Fruit fly (Drosophila melanogaster) whole organism, prepupa: ENCODE measurements around the gene CG14647.

Source experiments
- Blimp-1 ChIP-seq: fragments of 200-800 bp; sonication (Bioruptor generic); optimal IDR thresholded peaks from 3 replicates; lab custom pipeline; 2017; ENCODE audit warnings: missing biosample characterization, missing genetic modification characterization, mild to moderate bottlenecking, moderate library complexity, missing genetic modification reagents
- CG11294 ChIP-seq: fragments of 200-800 bp; sonication (Bioruptor generic); IDR thresholded peaks from 2 replicates; pipeline ENCODE4 v1.3.6; 2022; ENCODE audit warnings: missing biosample characterization, missing genetic modification characterization
- CG11762 ChIP-seq: fragments of 200-800 bp; sonication (Bioruptor generic); optimal IDR thresholded peaks from 3 replicates; lab custom pipeline; 2016; ENCODE audit warnings: missing biosample characterization, missing genetic modification characterization; ENCODE audit not compliant: insufficient read depth
- CG15336 ChIP-seq: fragments of 200-800 bp; sonication (Bioruptor generic); IDR thresholded peaks from 2 replicates; pipeline ENCODE4 v1.3.6; 2022; ENCODE audit warnings: missing biosample characterization, missing genetic modification characterization
- CG1621 ChIP-seq: fragments of 200-800 bp; sonication (Bioruptor generic); optimal IDR thresholded peaks from 3 replicates; lab custom pipeline; 2018; ENCODE audit warnings: missing biosample characterization, mild to moderate bottlenecking, missing genetic modification characterization
- CG16779 ChIP-seq: fragments of 200-800 bp; sonication (Bioruptor generic); optimal IDR thresholded peaks from 3 replicates; lab custom pipeline; 2017; ENCODE audit warnings: missing biosample characterization, mild to moderate bottlenecking, missing genetic modification characterization
- CG32006 ChIP-seq: fragments of 200-800 bp; sonication (Bioruptor generic); optimal IDR thresholded peaks from 3 replicates; lab custom pipeline; 2017; ENCODE audit warnings: missing biosample characterization, mild to moderate bottlenecking, missing genetic modification characterization
- CG34406 ChIP-seq: fragments of 200-800 bp; sonication (Bioruptor generic); optimal IDR thresholded peaks from 3 replicates; lab custom pipeline; 2016; ENCODE audit warnings: missing biosample characterization, missing genetic modification characterization
- CG3919 ChIP-seq: fragments of 200-800 bp; sonication (Bioruptor generic); optimal IDR thresholded peaks from 3 replicates; lab custom pipeline; 2016; ENCODE audit warnings: missing biosample characterization, missing genetic modification characterization
- CG6163 ChIP-seq: fragments of 200-800 bp; sonication (Bioruptor generic); IDR thresholded peaks from 3 replicates; pipeline ENCODE4 v1.3.6; 2022; ENCODE audit warnings: missing biosample characterization, missing genetic modification characterization
- CG6808 ChIP-seq: fragments of 200-800 bp; sonication (Bioruptor generic); optimal IDR thresholded peaks from 3 replicates; lab custom pipeline; 2017; ENCODE audit warnings: missing biosample characterization, missing genetic modification characterization, mild to moderate bottlenecking, moderate library complexity, missing genetic modification reagents
- CG6854 ChIP-seq: fragments of 200-800 bp; sonication (Bioruptor generic); optimal IDR thresholded peaks from 2 replicates; lab custom pipeline; 2017; ENCODE audit warnings: missing biosample characterization, mild to moderate bottlenecking, missing genetic modification characterization
- CG8119 ChIP-seq: fragments of 200-800 bp; sonication (Bioruptor generic); IDR thresholded peaks from 3 replicates; pipeline ENCODE4 v1.3.6; 2022; ENCODE audit warnings: missing biosample characterization, missing genetic modification characterization
- CG8319 ChIP-seq: fragments of 200-800 bp; sonication (Bioruptor generic); optimal IDR thresholded peaks from 3 replicates; lab custom pipeline; 2016; ENCODE audit warnings: missing biosample characterization, missing genetic modification characterization
- CG9139 ChIP-seq: fragments of 200-800 bp; sonication (Bioruptor generic); optimal IDR thresholded peaks from 3 replicates; lab custom pipeline; 2017; ENCODE audit warnings: missing biosample characterization, mild to moderate bottlenecking, missing genetic modification characterization
- Eip75B ChIP-seq: fragments of 200-800 bp; sonication (Bioruptor generic); optimal IDR thresholded peaks from 3 replicates; lab custom pipeline; 2016; ENCODE audit warnings: missing biosample characterization, missing genetic modification characterization
- Eip78C ChIP-seq: fragments of 200-800 bp; sonication (Bioruptor generic); peaks from one replicate; lab custom pipeline; 2016; ENCODE audit warnings: missing biosample characterization, missing genetic modification characterization
- Ets96B ChIP-seq: fragments of 200-800 bp; optimal IDR thresholded peaks from 2 replicates; lab custom pipeline; 2019; ENCODE audit warnings: missing biosample characterization, mild to moderate bottlenecking, missing genetic modification characterization, moderate library complexity
- Hr38 ChIP-seq: sonication (Bioruptor generic); optimal IDR thresholded peaks from 2 replicates; lab custom pipeline; 2016; ENCODE audit warnings: missing biosample characterization, missing genetic modification characterization
- Hr39 ChIP-seq: fragments of 200-800 bp; sonication (Bioruptor generic); optimal IDR thresholded peaks from 2 replicates; lab custom pipeline; 2016; ENCODE audit warnings: missing biosample characterization, missing genetic modification characterization
- Hr4 ChIP-seq: fragments of 200-800 bp; sonication (Bioruptor generic); optimal IDR thresholded peaks from 3 replicates; lab custom pipeline; 2016; ENCODE audit warnings: missing biosample characterization, missing genetic modification characterization
- Lpt ChIP-seq: fragments of 200-800 bp; sonication (Bioruptor generic); optimal IDR thresholded peaks from 3 replicates; lab custom pipeline; 2016; ENCODE audit warnings: missing biosample characterization, missing genetic modification characterization
- Met ChIP-seq: fragments of 200-800 bp; sonication (Bioruptor generic); optimal IDR thresholded peaks from 3 replicates; lab custom pipeline; 2016; ENCODE audit warnings: missing biosample characterization, missing genetic modification characterization
- OdsH ChIP-seq: fragments of 200-800 bp; sonication (Bioruptor generic); optimal IDR thresholded peaks from 3 replicates; lab custom pipeline; 2016; ENCODE audit warnings: missing biosample characterization, missing genetic modification characterization
- Sox14 ChIP-seq: fragments of 200-800 bp; sonication (Bioruptor generic); optimal IDR thresholded peaks from 3 replicates; lab custom pipeline; 2016; ENCODE audit warnings: missing biosample characterization, missing genetic modification characterization
- Sox15 ChIP-seq: fragments of 200-800 bp; sonication (Bioruptor generic); optimal IDR thresholded peaks from 3 replicates; lab custom pipeline; 2016; ENCODE audit warnings: missing biosample characterization, missing genetic modification characterization
- achi ChIP-seq: fragments of 200-800 bp; sonication (Bioruptor generic); optimal IDR thresholded peaks from 3 replicates; lab custom pipeline; 2016; ENCODE audit warnings: missing biosample characterization, missing genetic modification characterization
- cyc ChIP-seq: fragments of 200-800 bp; sonication (Bioruptor generic); optimal IDR thresholded peaks from 3 replicates; lab custom pipeline; 2016; ENCODE audit warnings: missing biosample characterization, missing genetic modification characterization
- eg ChIP-seq: fragments of 200-800 bp; sonication (Bioruptor generic); IDR thresholded peaks from 3 replicates; pipeline ENCODE4 v1.3.6; 2022; ENCODE audit warnings: missing biosample characterization, missing genetic modification characterization
- esn ChIP-seq: fragments of 200-800 bp; sonication (Bioruptor generic); optimal IDR thresholded peaks from 2 replicates; lab custom pipeline; 2016; ENCODE audit warnings: missing biosample characterization, mild to moderate bottlenecking, missing genetic modification characterization, moderate library complexity
- fkh ChIP-seq: fragments of 200-800 bp; sonication (Bioruptor generic); optimal IDR thresholded peaks from 3 replicates; lab custom pipeline; 2017; ENCODE audit warnings: missing biosample characterization, mild to moderate bottlenecking, missing genetic modification characterization, moderate library complexity
- lz ChIP-seq: fragments of 200-800 bp; sonication (Bioruptor generic); optimal IDR thresholded peaks from 3 replicates; lab custom pipeline; 2016; ENCODE audit warnings: missing biosample characterization, missing genetic modification characterization
- pdm3 ChIP-seq: fragments of 200-800 bp; sonication (Bioruptor generic); optimal IDR thresholded peaks from 3 replicates; lab custom pipeline; 2016; ENCODE audit warnings: missing biosample characterization, missing genetic modification characterization
- ss ChIP-seq, 2 experiments: fragments of 200-800 bp; sonication (Bioruptor generic); optimal IDR thresholded peaks; 2 replicates in 1 of 2; 3 replicates in 1 of 2; lab custom pipeline; 2017 to 2018; ENCODE audit warnings: mild to moderate bottlenecking in 2 of 2, missing biosample characterization in 2 of 2, missing genetic modification characterization in 2 of 2, moderate library complexity in 1 of 2
- svp ChIP-seq: fragments of 200-800 bp; sonication (Bioruptor generic); peaks from one replicate; lab custom pipeline; 2016; ENCODE audit warnings: missing biosample characterization, missing genetic modification characterization
- vri ChIP-seq: fragments of 200-800 bp; sonication (Bioruptor generic); optimal IDR thresholded peaks from 3 replicates; lab custom pipeline; 2016; ENCODE audit warnings: missing biosample characterization, mild to moderate bottlenecking, missing genetic modification characterization

Gene CG14647

DNA sequence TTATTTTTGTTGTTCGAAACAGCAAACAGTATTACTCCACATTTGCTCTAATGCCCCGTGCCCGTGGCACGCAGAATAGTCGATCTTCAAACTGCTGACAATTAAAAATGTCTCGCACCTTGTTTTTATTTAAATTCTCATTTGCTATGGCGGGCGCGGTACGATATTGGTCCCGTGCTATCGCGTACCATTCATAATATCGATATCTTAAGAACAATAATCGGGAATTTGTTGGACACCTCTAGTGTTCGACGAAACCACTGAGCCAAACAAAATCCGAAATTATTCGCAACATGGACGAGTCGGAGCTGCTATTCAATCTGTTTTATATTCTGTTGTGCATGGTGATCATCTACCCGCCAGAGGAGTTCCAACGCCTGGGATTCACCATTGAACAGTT lies 10.2 kb upstream of the CG14647 start, which contains the start of gene CG14646:
Gene CG14646, plus strand, starts transcription at position 234 of the 400 bp plus-strand sequence.
- TF ChIP-seq CG3919 (GFP tag; lab: Kevin White, UChicago) (no peak), Sox15 (GFP tag; lab: Kevin White, UChicago) (no peak), CG8319 (GFP tag; lab: Kevin White, UChicago) (no peak), CG9139 (GFP tag; lab: Kevin White, UChicago) (no peak), ss (GFP tag; optimal IDR thresholded peaks at IDR 0.05; lab: Kevin White, UChicago) (no peak), CG6854 (GFP tag; lab: Kevin White, UChicago) (peak; percentile 12), CG8119 (GFP tag; lab: Robert Waterston, UW) (0 out of 3 replicates have a peak, but pooled peaks have one; percentile 22), CG15336 (GFP tag; lab: Robert Waterston, UW) (no peak), Eip75B (GFP tag; lab: Kevin White, UChicago) (no peak), CG1621 (no peak), CG6163 (no peak), pdm3 (GFP tag; lab: Kevin White, UChicago) (no peak), Eip78C (GFP tag; lab: Kevin White, UChicago) (peak; percentile 37), CG32006 (no peak), Hr39 (GFP tag; lab: Kevin White, UChicago) (no peak), Lpt (GFP tag; lab: Kevin White, UChicago) (no peak), Sox14 (no peak), Blimp-1 (no peak), fkh (GFP tag; lab: Kevin White, UChicago) (no peak), esn (GFP tag; lab: Kevin White, UChicago) (peak; percentile 17), OdsH (GFP tag; lab: Kevin White, UChicago) (no peak), Hr38 (GFP tag; lab: Kevin White, UChicago) (no peak)
- TF ChIP-seq, all 60 proteins: peak for 4

DNA sequence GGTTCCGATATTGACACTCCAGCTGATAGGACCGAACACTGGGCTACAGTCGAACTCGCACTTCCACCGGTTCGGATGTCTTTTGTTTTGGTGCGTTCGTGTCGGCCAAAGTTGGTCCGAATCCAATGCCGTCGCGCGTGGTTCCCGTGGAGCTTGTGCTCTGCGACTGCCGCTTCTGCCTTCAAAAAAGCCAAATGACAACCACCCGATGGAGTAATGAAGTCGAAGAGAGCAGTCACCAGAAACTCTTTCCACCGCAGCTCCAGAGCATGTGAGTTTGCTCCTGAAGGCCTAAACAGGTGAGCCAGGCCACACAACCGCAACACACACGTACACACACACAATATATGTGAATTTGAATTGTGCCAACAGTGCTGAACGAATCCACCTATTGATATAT lies 6.2 kb upstream of the CG14647 start, which contains the start of gene CG34112:
Gene CG34112, minus strand, starts transcription at position 143 of the 400 bp plus-strand sequence.
- TF ChIP-seq eg (GFP tag; lab: Robert Waterston, UW) (peak; percentile 31; the same call in 1 of the 3 replicates), CG15336 (GFP tag; lab: Robert Waterston, UW) (peak; percentile 38; the same call in 1 of the 2 replicates), achi (GFP tag; lab: Kevin White, UChicago) (peak; percentile 6), CG6808 (GFP tag; lab: Kevin White, UChicago) (no peak), Hr39 (GFP tag; lab: Kevin White, UChicago) (no peak), cyc (GFP tag; lab: Kevin White, UChicago) (no peak), CG8119 (GFP tag; lab: Robert Waterston, UW) (peak; percentile 39; the same call in 1 of the 3 replicates), lz (GFP tag; lab: Kevin White, UChicago) (no peak), CG11294 (GFP tag; lab: Robert Waterston, UW) (no peak), Lpt (GFP tag; lab: Kevin White, UChicago) (no peak), svp (GFP tag; lab: Kevin White, UChicago) (no peak), Ets96B (no peak), CG16779 (no peak), CG11762 (no peak), CG6854 (GFP tag; lab: Kevin White, UChicago) (peak; percentile 47), CG34406 (GFP tag; lab: Kevin White, UChicago) (no peak), vri (GFP tag; lab: Kevin White, UChicago) (peak; percentile 71), Met (GFP tag; lab: Kevin White, UChicago) (no peak), Hr4 (GFP tag; lab: Kevin White, UChicago) (no peak), CG1621 (no peak), CG6163 (0 out of 3 replicates have a peak, but pooled peaks have one; percentile 15), esn (GFP tag; lab: Kevin White, UChicago) (no peak), ss (GFP tag; optimal IDR thresholded peaks at IDR 0.05; lab: Kevin White, UChicago) (no peak), CG8319 (GFP tag; lab: Kevin White, UChicago) (no peak)
- TF ChIP-seq, all 60 proteins: peak for 7
